Worm (Caenorhabditis elegans) whole organism, L3 larva: Measurements from ENCODE around the gene T12G3.11.

Source experiments
- aly-2 ChIP-seq: fragments of 150-350 bp; optimal IDR thresholded peaks from 2 replicates; lab custom pipeline; 2014; ENCODE audit warnings: missing biosample characterization, missing genetic modification characterization
- ama-1 ChIP-seq: fragments of 150-350 bp; optimal IDR thresholded peaks from 2 replicates; lab custom pipeline; 2018
- ceh-28 ChIP-seq: fragments of 150-350 bp; optimal IDR thresholded peaks from 2 replicates; lab custom pipeline; 2014; ENCODE audit warnings: missing biosample characterization, missing genetic modification reagents, missing genetic modification characterization
- daf-12 ChIP-seq: fragments of 150-350 bp; optimal IDR thresholded peaks from 2 replicates; lab custom pipeline; 2014; ENCODE audit warnings: missing biosample characterization, missing genetic modification reagents, missing genetic modification characterization
- egl-5 ChIP-seq: fragments of 150-350 bp; optimal IDR thresholded peaks from 2 replicates; lab custom pipeline; 2017; ENCODE audit warnings: missing biosample characterization, missing genetic modification reagents, missing genetic modification characterization, inconsistent platforms
- elt-1 ChIP-seq: fragments of 150-350 bp; optimal IDR thresholded peaks from 2 replicates; lab custom pipeline; 2014; ENCODE audit warnings: missing biosample characterization, missing genetic modification characterization
- elt-2 ChIP-seq: sonication (generic microtip); optimal IDR thresholded peaks from 2 replicates; lab custom pipeline; 2016; ENCODE audit warnings: missing genetic modification reagents, mild to moderate bottlenecking, missing genetic modification characterization, missing compliant biosample characterization
- elt-3 ChIP-seq, 3 experiments: fragments of 150-350 bp in 1 of 3; sonication (generic microtip) in 2 of 3; optimal IDR thresholded peaks; 2 replicates in 2 of 3; 4 replicates in 1 of 3; lab custom pipeline; 2014 to 2017; ENCODE audit warnings: missing biosample characterization in 3 of 3, missing genetic modification characterization in 3 of 3
- eor-1 ChIP-seq, 2 experiments: fragments of 150-350 bp; optimal IDR thresholded peaks; 2 replicates each; lab custom pipeline; 2014 to 2018; ENCODE audit warnings: missing biosample characterization in 2 of 2, missing genetic modification characterization in 2 of 2
- fkh-10 ChIP-seq: sonication (generic microtip); optimal IDR thresholded peaks from 2 replicates; lab custom pipeline; 2017; ENCODE audit warnings: missing biosample characterization, missing genetic modification reagents, missing genetic modification characterization
- fos-1 ChIP-seq: fragments of 150-350 bp; optimal IDR thresholded peaks from 2 replicates; lab custom pipeline; 2014; ENCODE audit warnings: missing biosample characterization, missing genetic modification characterization
- hmg-11 ChIP-seq: sonication (generic microtip); optimal IDR thresholded peaks from 2 replicates; lab custom pipeline; 2016; ENCODE audit warnings: missing genetic modification characterization, missing compliant biosample characterization
- jun-1 ChIP-seq: fragments of 150-350 bp; optimal IDR thresholded peaks from 2 replicates; lab custom pipeline; 2014; ENCODE audit warnings: missing biosample characterization, missing genetic modification reagents, missing genetic modification characterization
- lin-15B ChIP-seq: fragments of 150-350 bp; optimal IDR thresholded peaks from 2 replicates; lab custom pipeline; 2014; ENCODE audit warnings: missing biosample characterization, missing genetic modification characterization
- lsy-12 ChIP-seq: sonication (generic microtip); optimal IDR thresholded peaks from 2 replicates; lab custom pipeline; 2016; ENCODE audit warnings: mild to moderate bottlenecking, missing genetic modification characterization, missing compliant biosample characterization
- mdl-1 ChIP-seq: fragments of 150-350 bp; optimal IDR thresholded peaks from 2 replicates; lab custom pipeline; 2014; ENCODE audit warnings: missing biosample characterization, missing genetic modification characterization
- mml-1 ChIP-seq: fragments of 150-350 bp; sonication (generic microtip); optimal IDR thresholded peaks from 3 replicates; lab custom pipeline; 2014; ENCODE audit warnings: missing biosample characterization, missing genetic modification characterization
- nfya-1 ChIP-seq: sonication (generic microtip); optimal IDR thresholded peaks from 2 replicates; lab custom pipeline; 2017; ENCODE audit warnings: missing genetic modification characterization, mild to moderate bottlenecking, missing compliant biosample characterization, antibody characterized with exemption, moderate library complexity; ENCODE audit not compliant: insufficient read depth
- nhr-11 ChIP-seq: fragments of 150-350 bp; optimal IDR thresholded peaks from 2 replicates; lab custom pipeline; 2014; ENCODE audit warnings: missing biosample characterization, missing genetic modification characterization
- nhr-23 ChIP-seq: fragments of 150-350 bp; optimal IDR thresholded peaks from 2 replicates; lab custom pipeline; 2014; ENCODE audit warnings: missing biosample characterization, missing genetic modification reagents, missing genetic modification characterization
- nhr-237 ChIP-seq: fragments of 150-350 bp; optimal IDR thresholded peaks from 2 replicates; lab custom pipeline; 2014; ENCODE audit warnings: missing biosample characterization, missing genetic modification characterization
- nhr-25 ChIP-seq: sonication (generic microtip); optimal IDR thresholded peaks from 2 replicates; lab custom pipeline; 2017; ENCODE audit warnings: missing biosample characterization, missing genetic modification characterization
- nhr-28 ChIP-seq: fragments of 150-350 bp; optimal IDR thresholded peaks from 2 replicates; lab custom pipeline; 2014; ENCODE audit warnings: missing biosample characterization, missing genetic modification characterization
- nhr-67 ChIP-seq: fragments of 150-350 bp; optimal IDR thresholded peaks from 2 replicates; lab custom pipeline; 2014; ENCODE audit warnings: missing biosample characterization, missing genetic modification characterization
- pha-4 ChIP-seq: fragments of 150-350 bp; optimal IDR thresholded peaks from 2 replicates; lab custom pipeline; 2014; ENCODE audit warnings: missing biosample characterization, missing genetic modification reagents, missing genetic modification characterization
- snpc-4 ChIP-seq: fragments of 150-350 bp; optimal IDR thresholded peaks from 2 replicates; lab custom pipeline; 2014; ENCODE audit warnings: missing biosample characterization, missing genetic modification characterization
- tbx-2 ChIP-seq: sonication (generic microtip); optimal IDR thresholded peaks from 2 replicates; lab custom pipeline; 2016; ENCODE audit warnings: mild to moderate bottlenecking, missing genetic modification characterization, missing compliant biosample characterization
- zag-1 ChIP-seq: fragments of 150-350 bp; optimal IDR thresholded peaks from 2 replicates; lab custom pipeline; 2014; ENCODE audit warnings: missing biosample characterization, missing genetic modification characterization
- ztf-11 ChIP-seq: fragments of 150-350 bp; optimal IDR thresholded peaks from 2 replicates; lab custom pipeline; 2014; ENCODE audit warnings: missing biosample characterization, missing genetic modification characterization

Gene T12G3.11

ce11 chrIV:12029722-12030182 lies at the start of gene T12G3.11:
Gene T12G3.11, minus strand, starts transcription at chrIV:12029772.
- peak; percentile 50 for TF ChIP-seq nfya-1 (tag; lab: Kevin White, UChicago)
- peak; percentile 26 for TF ChIP-seq snpc-4
- TF ChIP-seq nhr-23 (tag; lab: Kevin White, UChicago): peak; percentile 14
- TF ChIP-seq ztf-11 (tag; lab: Kevin White, UChicago): no peak
- peak; percentile 29 for TF ChIP-seq egl-5 (tag; lab: Kevin White, UChicago)
- peak; percentile 8 for TF ChIP-seq nhr-25 (tag; lab: Kevin White, UChicago)
- peak; percentile 46 for TF ChIP-seq pha-4 (tag; lab: Kevin White, UChicago)
- TF ChIP-seq lsy-12 (tag; lab: Kevin White, UChicago): no peak
- no peak for TF ChIP-seq daf-12 (tag; lab: Kevin White, UChicago)
- TF ChIP-seq hmg-11 (tag; lab: Kevin White, UChicago): peak; percentile 40
- peak; percentile 67 for TF ChIP-seq lin-15B (tag; lab: Kevin White, UChicago)

- TF ChIP-seq lin-15B (tag; lab: Kevin White, UChicago): peak; percentile 84
- TF ChIP-seq nhr-23 (tag; lab: Kevin White, UChicago): peak; percentile 5
- no peak for TF ChIP-seq fos-1 (tag; lab: Kevin White, UChicago)
- peak; percentile 42 for TF ChIP-seq egl-5 (tag; lab: Kevin White, UChicago)
- TF ChIP-seq elt-2 (tag; lab: Kevin White, UChicago): no peak
- peak; percentile 63 for TF ChIP-seq nfya-1 (tag; lab: Kevin White, UChicago)
- peak; percentile 17 for TF ChIP-seq hmg-11 (tag; lab: Kevin White, UChicago)
- peak; percentile 77 for TF ChIP-seq pha-4 (tag; lab: Kevin White, UChicago)
- TF ChIP-seq fkh-10 (GFP tag; lab: Kevin White, UChicago): no peak
- peak; percentile 22 for TF ChIP-seq snpc-4
- TF ChIP-seq jun-1 (tag; lab: Kevin White, UChicago): peak; percentile 12
Measured at ce11 chrIV:12078907-12079523, 49.4 kb upstream of the T12G3.11 start, which contains the start of gene lex-1. Gene lex-1, plus strand, starts transcription at chrIV:12079473.

ce11 chrIV:12078112-12078812 lies 48.7 kb upstream of the T12G3.11 start, which contains the start of gene tmed-1:
Gene tmed-1, minus strand, starts transcription at chrIV:12078162.
- TF ChIP-seq jun-1 (tag; lab: Kevin White, UChicago) (no peak), aly-2 (tag; lab: Kevin White, UChicago) (no peak), mml-1 (no peak), nhr-11 (tag; lab: Kevin White, UChicago) (no peak), nfya-1 (tag; lab: Kevin White, UChicago) (no peak), eor-1 (tag; optimal IDR thresholded peaks at IDR 0.05; lab: Kevin White, UChicago) (no peak), hmg-11 (tag; lab: Kevin White, UChicago) (no peak), elt-3 (tag; optimal IDR thresholded peaks at IDR 0.05; lab: Kevin White, UChicago) (no peak), fos-1 (tag; lab: Kevin White, UChicago) (no peak), nhr-28 (no peak), nhr-237 (tag; lab: Kevin White, UChicago) (no peak), fkh-10 (GFP tag; lab: Kevin White, UChicago) (no peak), mdl-1 (tag; lab: Kevin White, UChicago) (no peak), elt-1 (tag; lab: Kevin White, UChicago) (no peak), zag-1 (tag; lab: Kevin White, UChicago) (no peak), lsy-12 (tag; lab: Kevin White, UChicago) (no peak)

- TF ChIP-seq tbx-2: no peak
- no peak for TF ChIP-seq elt-1 (tag; lab: Kevin White, UChicago)
- TF ChIP-seq hmg-11 (tag; lab: Kevin White, UChicago): no peak
- TF ChIP-seq nhr-67: no peak
- TF ChIP-seq ama-1 (lab: Kevin White, UChicago): no peak
Measured at ce11 chrIV:12075497-12075896, 45.9 kb upstream of the T12G3.11 start, which contains the start of gene K08E4.7. Gene K08E4.7, plus strand, starts transcription at chrIV:12075797.

ce11 chrIV:12068590-12068989 lies 39.0 kb upstream of the T12G3.11 start, which contains the start of gene bath-37:
Gene bath-37, plus strand, starts transcription at chrIV:12068890.
- no peak for TF ChIP-seq mml-1
- no peak for TF ChIP-seq jun-1 (tag; lab: Kevin White, UChicago)
- no peak for TF ChIP-seq ceh-28 (tag; lab: Kevin White, UChicago)
- no peak for TF ChIP-seq nhr-237 (tag; lab: Kevin White, UChicago)
- TF ChIP-seq, all 47 proteins: peak for 0
